Fruit fly (Drosophila melanogaster): ENCODE results near the gene RPA2.

RPA2 gene

DNA sequence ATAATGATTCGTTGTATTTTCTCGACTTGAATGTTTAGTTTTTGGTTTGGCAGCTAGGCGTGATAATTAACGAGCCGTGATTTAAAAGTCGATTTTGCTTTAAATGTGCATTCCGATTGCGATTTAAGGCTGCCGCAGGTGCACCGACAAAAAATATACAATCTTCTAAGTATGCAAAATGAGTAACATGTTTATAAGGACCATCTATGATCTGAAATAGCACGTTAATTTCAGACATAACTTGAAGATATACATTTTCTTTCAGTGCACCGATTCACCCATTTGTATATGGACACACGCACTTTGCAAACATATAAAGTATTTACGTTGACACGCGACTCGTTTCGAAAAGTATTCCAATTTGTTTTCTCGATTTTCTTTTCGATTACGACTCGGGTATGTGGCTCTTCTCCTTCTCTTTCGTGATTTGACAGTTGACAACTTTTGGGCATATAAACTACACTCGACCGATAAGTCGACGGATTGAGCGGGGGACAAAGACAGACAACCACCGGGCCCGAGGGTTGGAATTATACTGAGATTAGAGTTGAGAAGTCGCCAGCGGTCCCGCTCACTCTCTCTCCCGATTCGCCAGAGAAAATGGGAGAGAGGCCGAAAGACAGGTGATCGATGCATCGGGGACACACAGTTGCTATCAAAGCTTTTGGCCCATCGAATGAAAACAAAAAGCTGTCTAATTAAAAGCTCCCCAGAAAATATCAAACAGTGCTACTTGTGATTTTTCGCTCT lies 35.9 kb downstream of the RPA2 start (continued):
- TF ChIP-seq fru (optimal IDR thresholded peaks at IDR 0.05) (no peak), so (GFP tag; IDR thresholded peaks at IDR 0.05) (no peak), CG10979 (tag; optimal IDR thresholded peaks at IDR 0.05) (peak; percentile 36), CG1024 (GFP tag; IDR thresholded peaks at IDR 0.05) (no peak), Side (GFP tag; optimal IDR thresholded peaks at IDR 0.05) (no peak), amos (GFP tag; IDR thresholded peaks at IDR 0.05; ENCODE audit: partially characterized antibody) (no peak; the same call in 1 of the 2 replicates), CG18599 (GFP tag; optimal IDR thresholded peaks at IDR 0.05) (peak; percentile 13), kah (GFP tag; optimal IDR thresholded peaks at IDR 0.05) (peak; percentile 51), CG12071 (GFP tag; optimal IDR thresholded peaks at IDR 0.05) (peak; percentile 35), gce (GFP tag; IDR thresholded peaks at IDR 0.05) (peak; percentile 10; the same call in 1 of the 3 replicates), CG3838 (GFP tag; optimal IDR thresholded peaks at IDR 0.05) (no peak), zf30C (GFP tag; optimal IDR thresholded peaks at IDR 0.05) (peak; percentile 37), ems (GFP tag; optimal IDR thresholded peaks at IDR 0.05) (no peak), CG7839 (tag; optimal IDR thresholded peaks at IDR 0.05) (peak; percentile 32), B-H1 (GFP tag; IDR thresholded peaks at IDR 0.05) (peak; percentile 29; the same call in 1 of the 3 replicates), Ada2b (GFP tag; IDR thresholded peaks at IDR 0.05) (no peak), CG4730 (GFP tag; IDR thresholded peaks at IDR 0.05) (no peak), tll (GFP tag; optimal IDR thresholded peaks at IDR 0.05) (no peak), Vsx1 (GFP tag; optimal IDR thresholded peaks at IDR 0.05) (no peak), tio (GFP tag; optimal IDR thresholded peaks at IDR 0.05) (peak; percentile 41), CG1602 (GFP tag; optimal IDR thresholded peaks at IDR 0.05) (no peak), CG16779 (GFP tag; IDR thresholded peaks at IDR 0.05) (no peak), dimm (GFP tag; IDR thresholded peaks at IDR 0.05) (no peak), corto (GFP tag; optimal IDR thresholded peaks at IDR 0.05) (no peak), Oli (tag; optimal IDR thresholded peaks at IDR 0.05) (peak; percentile 62), lilli (GFP tag; optimal IDR thresholded peaks at IDR 0.05) (peak; percentile 35), btn (GFP tag; optimal IDR thresholded peaks at IDR 0.05) (no peak), PHDP (tag; optimal IDR thresholded peaks at IDR 0.05) (peak; percentile 25), crol (GFP tag; IDR thresholded peaks at IDR 0.05) (no peak; the same call in 1 of the 2 replicates)

DNA sequence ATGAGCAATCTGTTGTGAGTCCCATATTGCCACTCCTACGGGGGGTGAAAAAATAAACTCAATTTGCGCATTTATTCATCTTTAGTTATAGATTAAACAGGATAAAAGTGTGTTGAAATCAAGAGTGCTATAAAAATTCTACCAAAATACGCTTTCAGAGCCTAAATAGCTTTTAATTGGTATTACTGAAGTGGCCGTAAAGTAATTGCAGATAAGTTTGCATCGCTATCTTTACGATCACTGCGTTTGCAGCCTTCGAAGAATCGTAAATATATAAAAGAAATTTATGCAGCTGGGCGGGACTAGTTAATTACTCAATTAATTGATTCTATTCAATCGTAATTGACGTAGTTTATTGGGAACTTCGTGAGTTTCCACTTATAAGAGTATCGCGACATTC lies 38.7 kb downstream of the RPA2 start:
- TF ChIP-seq Spps (tag; optimal IDR thresholded peaks at IDR 0.05) (no peak), CG6813 (GFP tag; optimal IDR thresholded peaks at IDR 0.05) (no peak)

- TF ChIP-seq sug (tag; optimal IDR thresholded peaks at IDR 0.05) (peak; percentile 53), CG18476 (GFP tag; optimal IDR thresholded peaks at IDR 0.05) (no peak), CG42726 (GFP tag; IDR thresholded peaks at IDR 0.05; ENCODE audit: partially characterized antibody) (0 out of 2 replicates have a peak, but pooled peaks have one; percentile 6), sima (GFP tag; optimal IDR thresholded peaks at IDR 0.05) (no peak), CG12769 (tag; optimal IDR thresholded peaks at IDR 0.05) (peak; percentile 78), nau (GFP tag; optimal IDR thresholded peaks at IDR 0.05) (peak; percentile 39), Dbx (GFP tag; IDR thresholded peaks at IDR 0.05) (0 out of 3 replicates have a peak, but pooled peaks have one; percentile 22), CG11085 (GFP tag; IDR thresholded peaks at IDR 0.05) (no peak), CG2199 (GFP tag; IDR thresholded peaks at IDR 0.05) (0 out of 3 replicates have a peak, but pooled peaks have one; percentile 43), CG8478 (optimal IDR thresholded peaks at IDR 0.05) (no peak), exex (tag; optimal IDR thresholded peaks at IDR 0.05) (no peak), CG4328 (GFP tag; optimal IDR thresholded peaks at IDR 0.05) (no peak), CG14014 (GFP tag; IDR thresholded peaks at IDR 0.05) (peak; percentile 10; the same call in 1 of the 2 replicates), kni (GFP tag; optimal IDR thresholded peaks at IDR 0.05) (peak; percentile 11), sens (GFP tag) (no peak), ATbp (GFP tag; optimal IDR thresholded peaks at IDR 0.05) (no peak), Mes4 (GFP tag; optimal IDR thresholded peaks at IDR 0.05) (no peak)
These were observed 39.9 kb downstream of the RPA2 start for dm6 chr2L:20885889-20886507.
